Worm (Caenorhabditis elegans): ENCODE measurements around the gene math-41.
A peak's percentile ranks its signal among the peaks of the same experiment; 100 is the strongest.

math-41 gene

DNA sequence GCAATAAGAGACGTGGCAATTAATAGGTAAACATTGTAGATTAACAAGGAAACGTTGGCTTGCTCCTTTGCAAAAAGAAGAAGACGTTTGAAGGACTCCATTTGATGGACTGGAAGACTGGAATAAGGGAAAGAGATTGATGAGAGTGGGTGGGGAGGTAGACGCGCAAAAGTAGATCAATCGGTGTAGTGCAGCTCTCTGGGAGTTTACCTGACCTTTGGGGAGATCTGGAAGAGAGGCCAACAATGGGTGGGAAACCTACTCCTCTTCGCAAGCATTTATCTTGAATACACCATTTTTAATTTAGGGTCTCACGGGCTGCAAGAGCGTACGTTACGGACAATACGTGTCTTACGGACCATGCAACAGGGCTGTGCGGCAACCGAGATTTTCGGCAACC is 18.1 kb upstream of the math-41 start, which contains the start of gene C08F1.12:
C08F1.12 (minus strand) TSS at position 101 of the 400 bp plus-strand sequence.
- no peak for TF ChIP-seq ceh-39 (tag; optimal IDR thresholded peaks at IDR 0.05)
- TF ChIP-seq nhr-76 (tag; optimal IDR thresholded peaks at IDR 0.05) = no peak
- no peak for TF ChIP-seq flh-1 (GFP tag; optimal IDR thresholded peaks at IDR 0.05)
- no peak for TF ChIP-seq snpc-4 (tag; optimal IDR thresholded peaks at IDR 0.05)

DNA sequence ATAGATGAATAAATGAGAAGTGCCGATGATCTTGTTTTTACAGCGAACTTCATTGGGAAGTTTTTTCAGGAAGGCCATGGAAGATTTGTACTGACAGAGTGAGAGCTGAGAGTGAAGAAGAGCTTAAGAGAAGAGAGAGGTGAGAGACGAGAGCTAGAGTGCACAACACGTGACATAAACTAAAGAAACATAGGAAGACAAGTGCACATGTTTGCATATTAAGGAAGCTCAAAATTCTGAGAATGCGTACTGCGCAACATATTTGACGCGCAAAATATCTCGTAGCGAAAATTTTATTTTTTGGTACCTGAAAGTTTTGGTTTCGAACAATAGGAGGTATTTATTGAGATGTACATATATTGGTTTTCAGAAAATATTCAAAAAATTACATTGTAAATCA is 16.2 kb upstream of the math-41 start, which contains the start of gene C08F1.8:
C08F1.8 (minus strand) TSS at position 101 of the 400 bp plus-strand sequence.
- TF ChIP-seq elt-1 (tag; optimal IDR thresholded peaks at IDR 0.05; ENCODE audit: borderline replicate concordance, insufficient read depth) (no peak), nhr-12 (tag; optimal IDR thresholded peaks at IDR 0.05) (no peak), sem-2 (GFP tag; optimal IDR thresholded peaks at IDR 0.05) (no peak), nhr-237 (tag; optimal IDR thresholded peaks at IDR 0.05) (no peak), flh-1 (GFP tag; optimal IDR thresholded peaks at IDR 0.05) (no peak)

DNA sequence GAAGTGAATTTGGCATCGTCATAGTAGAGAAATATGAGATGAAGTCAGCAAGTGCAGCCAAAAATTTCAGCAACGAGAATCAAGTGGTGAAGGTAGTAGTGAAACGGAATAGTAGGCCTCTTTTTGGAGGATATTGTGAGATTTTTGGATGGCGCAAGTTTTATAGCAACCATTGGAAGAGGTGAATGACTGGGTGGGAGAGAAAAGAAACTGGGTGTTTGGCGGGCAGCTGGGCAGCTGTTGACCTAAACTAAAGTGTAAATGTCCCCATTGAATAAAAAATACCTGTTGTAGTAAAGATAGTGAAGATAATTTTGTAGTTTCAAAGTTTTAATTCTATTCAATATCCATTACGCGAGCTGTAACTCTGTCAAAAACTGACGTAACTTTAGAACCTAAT is 8.4 kb upstream of the math-41 start:
- TF ChIP-seq hlh-1 (tag; optimal IDR thresholded peaks at IDR 0.05) (peak; percentile 59), unc-62 (GFP tag; optimal IDR thresholded peaks at IDR 0.05) (no peak)

DNA sequence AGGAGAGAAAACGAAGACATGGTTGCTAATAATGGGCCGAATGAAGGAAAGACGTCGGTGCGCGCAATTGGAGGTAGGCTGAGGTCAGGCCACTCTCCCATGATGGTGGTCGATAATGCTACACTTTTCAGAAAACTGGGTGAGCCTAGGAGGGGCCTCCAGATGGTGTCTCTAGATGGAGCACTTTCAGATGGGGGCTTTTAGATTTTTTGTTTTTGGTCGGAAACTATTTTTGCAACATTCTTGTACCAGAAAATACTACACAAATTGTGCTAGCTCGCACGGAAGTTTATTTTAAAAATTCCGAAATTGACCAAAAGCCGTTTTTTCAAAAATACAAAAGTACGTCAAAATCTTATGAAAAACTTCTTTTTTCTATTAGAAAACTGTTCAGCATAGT is 6.1 kb upstream of the math-41 start, which contains the start of gene fbxb-10:
fbxb-10 (minus strand) TSS at position 101 of the 400 bp plus-strand sequence.
- TF ChIP-seq nhr-2 (tag; optimal IDR thresholded peaks at IDR 0.05) = no peak
- no peak for TF ChIP-seq M03D4.4 (tag; optimal IDR thresholded peaks at IDR 0.05)
- TF ChIP-seq elt-1 (tag; optimal IDR thresholded peaks at IDR 0.05; ENCODE audit: borderline replicate concordance, insufficient read depth) = no peak
- no peak for TF ChIP-seq ces-1 (GFP tag; optimal IDR thresholded peaks at IDR 0.05)
- no peak for TF ChIP-seq bed-3 (GFP tag; optimal IDR thresholded peaks at IDR 0.05)
- no peak for TF ChIP-seq ceh-83 (GFP tag; optimal IDR thresholded peaks at IDR 0.05)
- no peak for TF ChIP-seq pha-4 (tag; optimal IDR thresholded peaks at IDR 0.05)
- TF ChIP-seq sptf-1 (tag; optimal IDR thresholded peaks at IDR 0.05) = no peak
- no peak for TF ChIP-seq lin-13 (tag; optimal IDR thresholded peaks at IDR 0.05)
- TF ChIP-seq unc-39 (tag; optimal IDR thresholded peaks at IDR 0.05) = no peak
- TF ChIP-seq drap-1 (GFP tag; optimal IDR thresholded peaks at IDR 0.05) = no peak
- TF ChIP-seq sem-2 (GFP tag; optimal IDR thresholded peaks at IDR 0.05) = no peak
- TF ChIP-seq nhr-28 (tag; optimal IDR thresholded peaks at IDR 0.05) = no peak
- no peak for TF ChIP-seq mep-1 (tag; optimal IDR thresholded peaks at IDR 0.05)
- TF ChIP-seq flh-1 (GFP tag; optimal IDR thresholded peaks at IDR 0.05) = no peak
- no peak for TF ChIP-seq hlh-1 (tag; optimal IDR thresholded peaks at IDR 0.05)

DNA sequence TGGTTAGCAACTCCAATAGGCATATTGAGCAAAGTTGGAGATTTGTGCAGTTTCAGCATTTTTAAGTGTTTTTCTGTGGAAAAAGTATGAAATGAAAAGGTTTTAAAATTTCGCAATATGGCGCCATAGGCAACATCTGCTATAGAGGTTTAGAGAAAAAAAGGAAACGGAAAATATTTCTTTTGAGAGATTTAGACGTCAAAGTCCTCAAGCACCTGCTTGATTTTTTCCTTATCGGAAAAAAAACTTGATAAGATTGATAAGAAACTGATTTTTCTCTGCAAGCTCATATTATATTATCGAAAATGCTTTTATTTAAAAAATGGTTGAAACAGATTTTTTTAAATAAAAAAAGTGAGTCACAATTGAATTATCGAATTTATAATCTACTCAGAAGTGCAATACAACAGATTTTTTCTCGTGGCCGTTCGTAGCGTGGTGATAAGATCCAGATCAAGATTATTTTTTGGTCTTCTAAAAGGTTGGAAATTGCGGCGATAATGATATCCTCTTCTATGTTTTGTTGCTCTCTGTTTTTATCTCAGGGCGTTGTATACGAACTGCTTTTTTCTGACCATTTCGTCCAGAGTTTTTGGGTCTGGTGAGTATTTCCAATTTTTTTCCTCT is 4.4 kb upstream of the math-41 start, which contains the start of gene fbxc-19:
fbxc-19 (plus strand) TSS at position 536 of the 627 bp plus-strand sequence.
- TF ChIP-seq snpc-4 (tag; optimal IDR thresholded peaks at IDR 0.05) (no peak), mep-1 (tag; optimal IDR thresholded peaks at IDR 0.05) (peak; percentile 12), elt-1 (tag; optimal IDR thresholded peaks at IDR 0.05; ENCODE audit: borderline replicate concordance, insufficient read depth) (peak; percentile 92), elt-3 (tag; optimal IDR thresholded peaks at IDR 0.05) (peak; percentile 63)

DNA sequence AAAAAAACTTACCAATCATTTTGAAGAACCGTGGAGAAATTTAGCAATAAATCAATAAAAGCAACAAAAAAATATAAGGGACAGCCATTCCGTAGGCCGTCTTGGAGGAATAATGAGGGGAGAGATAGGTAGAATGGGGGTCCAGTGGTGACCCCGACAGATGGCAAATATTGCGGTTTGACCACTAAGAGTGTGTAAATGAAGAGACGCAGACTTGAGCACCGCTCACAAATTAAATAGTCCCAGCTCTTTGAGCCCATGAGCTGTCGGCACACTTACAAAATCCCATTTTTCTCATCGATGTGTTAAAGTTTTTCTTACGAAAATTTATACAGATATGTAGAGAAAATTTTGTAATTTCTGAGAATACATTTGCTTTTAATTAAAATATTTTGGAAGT is 3.7 kb upstream of the math-41 start, which contains the start of gene fbxa-3:
fbxa-3 (minus strand) TSS at position 101 of the 400 bp plus-strand sequence.
- peak; percentile 66 for TF ChIP-seq cnd-1 (tag; optimal IDR thresholded peaks at IDR 0.05)
- no peak for TF ChIP-seq ztf-11 (tag; optimal IDR thresholded peaks at IDR 0.05)
- no peak for TF ChIP-seq mab-5 (tag; optimal IDR thresholded peaks at IDR 0.05)
- TF ChIP-seq ces-1 (GFP tag; optimal IDR thresholded peaks at IDR 0.05) = peak; percentile 27

DNA sequence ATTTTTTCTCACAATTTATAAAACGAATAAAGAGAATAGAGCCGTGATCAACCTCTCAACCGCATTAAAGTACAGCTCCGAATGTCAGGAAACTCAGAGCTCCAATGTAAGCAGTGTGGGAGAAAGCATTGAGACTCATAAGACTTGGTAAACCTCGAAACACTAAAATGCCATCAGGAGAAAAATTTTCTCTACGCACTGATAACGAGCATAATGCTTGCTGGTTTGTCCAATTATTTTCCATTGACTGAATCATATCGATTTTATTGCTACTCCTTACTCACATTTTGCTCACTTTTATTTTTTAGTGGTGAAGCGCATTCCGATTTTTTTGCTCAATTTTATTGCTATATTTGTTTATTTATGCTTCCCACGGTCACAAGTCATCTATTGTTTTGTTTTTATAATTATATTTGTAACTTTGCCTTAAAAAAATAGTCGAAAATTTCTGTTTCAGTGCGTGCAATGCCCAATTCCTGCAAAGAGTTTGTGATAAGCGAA is 5.8 kb downstream of the math-41 start, which contains the start of gene math-40:
math-40 (plus strand) TSS at position 451 of the 501 bp plus-strand sequence.
- TF ChIP-seq nhr-237 (tag; optimal IDR thresholded peaks at IDR 0.05) (no peak), elt-1 (tag; optimal IDR thresholded peaks at IDR 0.05; ENCODE audit: borderline replicate concordance, insufficient read depth) (no peak), snpc-4 (tag; optimal IDR thresholded peaks at IDR 0.05) (no peak), nhr-12 (tag; optimal IDR thresholded peaks at IDR 0.05) (no peak), lin-13 (tag; optimal IDR thresholded peaks at IDR 0.05) (no peak), blmp-1 (tag; optimal IDR thresholded peaks at IDR 0.05) (no peak), ces-1 (GFP tag; optimal IDR thresholded peaks at IDR 0.05) (no peak), unc-39 (tag; optimal IDR thresholded peaks at IDR 0.05) (no peak), hlh-1 (tag; optimal IDR thresholded peaks at IDR 0.05) (no peak), drap-1 (GFP tag; optimal IDR thresholded peaks at IDR 0.05) (no peak), M03D4.4 (tag; optimal IDR thresholded peaks at IDR 0.05) (no peak), ceh-39 (tag; optimal IDR thresholded peaks at IDR 0.05) (no peak)
